Fruit fly (Drosophila melanogaster) whole organism, embryonic: ENCODE measurements around the gene CG17754.

Experiments used
- CG13894 ChIP-seq: fragments of 200-800 bp; sonication (Bioruptor generic); optimal IDR thresholded peaks from 3 replicates; lab custom pipeline; 2018; ENCODE audit warnings: missing biosample characterization, mild to moderate bottlenecking, missing genetic modification characterization, moderate library complexity
- CG15696 ChIP-seq: fragments of 200-800 bp; sonication (Bioruptor generic); optimal IDR thresholded peaks from 2 replicates; lab custom pipeline; 2019; ENCODE audit warnings: missing biosample characterization, mild to moderate bottlenecking, missing genetic modification characterization, moderate library complexity
- CG2120 ChIP-seq: fragments of 200-800 bp; sonication (Bioruptor generic); optimal IDR thresholded peaks from 3 replicates; lab custom pipeline; 2016; ENCODE audit warnings: missing biosample characterization, missing genetic modification characterization
- CG2678 ChIP-seq: fragments of 200-800 bp; sonication (Bioruptor generic); optimal IDR thresholded peaks from 3 replicates; lab custom pipeline; 2019; ENCODE audit warnings: missing biosample characterization, mild to moderate bottlenecking, missing genetic modification characterization, moderate library complexity
- CG3281 ChIP-seq: fragments of 200-800 bp; sonication (Bioruptor generic); optimal IDR thresholded peaks from 3 replicates; lab custom pipeline; 2017; ENCODE audit warnings: missing biosample characterization, mild to moderate bottlenecking, missing genetic modification characterization
- CG42726 ChIP-seq: fragments of 200-800 bp; sonication (Bioruptor generic); IDR thresholded peaks from 2 replicates; pipeline ENCODE4 v1.3.6; 2022; ENCODE audit warnings: missing biosample characterization, missing genetic modification characterization; ENCODE audit not compliant: partially characterized antibody
- CG7357 ChIP-seq: fragments of 200-800 bp; sonication (Bioruptor generic); IDR thresholded peaks from 3 replicates; pipeline ENCODE4 v1.3.6; 2022; ENCODE audit warnings: missing biosample characterization, missing genetic modification characterization
- CG9215 ChIP-seq: fragments of 200-800 bp; sonication (Bioruptor generic); IDR thresholded peaks from 2 replicates; pipeline ENCODE4 v1.3.6; 2022; ENCODE audit warnings: missing biosample characterization, missing genetic modification characterization
- CG9817 ChIP-seq: fragments of 200-800 bp; sonication (Bioruptor generic); optimal IDR thresholded peaks from 2 replicates; lab custom pipeline; 2018; ENCODE audit warnings: missing biosample characterization, mild to moderate bottlenecking, missing genetic modification characterization, moderate library complexity
- CG9932 ChIP-seq: fragments of 200-800 bp; sonication (Bioruptor generic); IDR thresholded peaks from 2 replicates; pipeline ENCODE4 v1.3.6; 2022; ENCODE audit warnings: missing biosample characterization, missing genetic modification characterization
- CoRest ChIP-seq: fragments of 200-800 bp; sonication (Bioruptor generic); optimal IDR thresholded peaks from 3 replicates; lab custom pipeline; 2018; ENCODE audit warnings: missing biosample characterization, mild to moderate bottlenecking, missing genetic modification characterization, moderate library complexity
- D19A ChIP-seq: fragments of 200-800 bp; optimal IDR thresholded peaks from 3 replicates; lab custom pipeline; 2019; ENCODE audit warnings: missing biosample characterization, mild to moderate bottlenecking, missing genetic modification characterization, moderate library complexity
- D19B ChIP-seq: fragments of 200-800 bp; sonication (Bioruptor generic); optimal IDR thresholded peaks from 2 replicates; lab custom pipeline; 2017; ENCODE audit warnings: missing biosample characterization, mild to moderate bottlenecking, missing genetic modification characterization
- Dbx ChIP-seq: fragments of 200-800 bp; sonication (Bioruptor generic); IDR thresholded peaks from 3 replicates; pipeline ENCODE4 v1.3.6; 2022; ENCODE audit warnings: missing biosample characterization, missing genetic modification characterization
- Dip3 ChIP-seq: fragments of 200-800 bp; sonication (Bioruptor generic); optimal IDR thresholded peaks from 3 replicates; lab custom pipeline; 2016; ENCODE audit warnings: missing biosample characterization, missing genetic modification characterization
- Hand ChIP-seq: fragments of 200-800 bp; sonication (Bioruptor generic); optimal IDR thresholded peaks from 2 replicates; lab custom pipeline; 2017; ENCODE audit warnings: mild to moderate bottlenecking, missing biosample characterization, missing genetic modification reagents, missing genetic modification characterization
- Lim3 ChIP-seq: fragments of 200-800 bp; sonication (Bioruptor generic); IDR thresholded peaks from 2 replicates; pipeline ENCODE4 v1.3.6; 2022; ENCODE audit warnings: missing biosample characterization, missing genetic modification characterization
- Med ChIP-seq: fragments of 200-800 bp; sonication (Bioruptor generic); peaks from one replicate; lab custom pipeline; 2016; ENCODE audit warnings: missing biosample characterization, missing genetic modification characterization, mild to moderate bottlenecking, inconsistent platforms, moderate library complexity
- Meics ChIP-seq: fragments of 200-800 bp; sonication (Bioruptor generic); optimal IDR thresholded peaks from 2 replicates; lab custom pipeline; 2017; ENCODE audit warnings: missing biosample characterization, mild to moderate bottlenecking, missing genetic modification characterization
- Nf-YB ChIP-seq: fragments of 200-800 bp; sonication (Bioruptor generic); optimal IDR thresholded peaks from 3 replicates; lab custom pipeline; 2019; ENCODE audit warnings: missing biosample characterization, mild to moderate bottlenecking, missing genetic modification characterization, moderate library complexity
- Oli ChIP-seq: fragments of 200-800 bp; sonication (Bioruptor generic); optimal IDR thresholded peaks from 2 replicates; lab custom pipeline; 2018; ENCODE audit warnings: missing biosample characterization, mild to moderate bottlenecking, missing genetic modification characterization, moderate library complexity
- Opbp ChIP-seq: fragments of 200-800 bp; sonication (Bioruptor generic); IDR thresholded peaks from 3 replicates; pipeline ENCODE4 v1.3.6; 2022; ENCODE audit warnings: missing biosample characterization, missing genetic modification characterization; ENCODE audit not compliant: partially characterized antibody
- Pdp1 ChIP-seq, 2 experiments: fragments of 200-800 bp; sonication (Bioruptor generic); optimal IDR thresholded peaks; 3 replicates each; lab custom pipeline; 2016; ENCODE audit warnings: missing biosample characterization in 2 of 2, missing genetic modification characterization in 2 of 2, mild to moderate bottlenecking in 1 of 2, moderate library complexity in 1 of 2
- Rfx ChIP-seq: fragments of 200-800 bp; sonication (Bioruptor generic); IDR thresholded peaks from 2 replicates; pipeline ENCODE4 v1.3.6; 2022; ENCODE audit warnings: missing biosample characterization, missing genetic modification characterization
- Rx ChIP-seq: fragments of 200-800 bp; sonication (Bioruptor generic); IDR thresholded peaks from 2 replicates; pipeline ENCODE4 v1.3.6; 2022; ENCODE audit warnings: missing biosample characterization, missing genetic modification characterization
- Sox100B ChIP-seq: fragments of 200-800 bp; sonication (Bioruptor generic); optimal IDR thresholded peaks from 3 replicates; lab custom pipeline; 2018; ENCODE audit warnings: missing biosample characterization, mild to moderate bottlenecking, missing genetic modification characterization
- al ChIP-seq: fragments of 200-800 bp; sonication (Bioruptor generic); IDR thresholded peaks from 2 replicates; pipeline ENCODE4 v1.3.6; 2022; ENCODE audit warnings: missing biosample characterization, missing genetic modification characterization
- corto ChIP-seq: fragments of 200-800 bp; sonication (Bioruptor generic); optimal IDR thresholded peaks from 2 replicates; lab custom pipeline; 2016; ENCODE audit warnings: missing biosample characterization, mild to moderate bottlenecking, missing genetic modification characterization, moderate library complexity
- dmrt99B ChIP-seq: fragments of 200-800 bp; sonication (Bioruptor generic); optimal IDR thresholded peaks from 2 replicates; lab custom pipeline; 2018; ENCODE audit warnings: missing biosample characterization, mild to moderate bottlenecking, missing genetic modification characterization, moderate library complexity
- dpn ChIP-seq, 2 experiments: fragments of 200-800 bp; sonication (Bioruptor generic); optimal IDR thresholded peaks; 3 replicates each; lab custom pipeline; 2016; ENCODE audit warnings: missing biosample characterization in 2 of 2, missing genetic modification characterization in 2 of 2
- gem ChIP-seq: fragments of 200-800 bp; sonication (Bioruptor generic); optimal IDR thresholded peaks from 2 replicates; lab custom pipeline; 2019; ENCODE audit warnings: missing biosample characterization, mild to moderate bottlenecking, missing genetic modification characterization, moderate library complexity
- grau ChIP-seq: fragments of 200-800 bp; optimal IDR thresholded peaks from 3 replicates; lab custom pipeline; 2019; ENCODE audit warnings: missing biosample characterization, mild to moderate bottlenecking, missing genetic modification characterization, moderate library complexity
- lilli ChIP-seq: fragments of 200-800 bp; sonication (Bioruptor generic); optimal IDR thresholded peaks from 3 replicates; lab custom pipeline; 2016; ENCODE audit warnings: missing biosample characterization, missing genetic modification characterization
- mam ChIP-seq: fragments of 200-800 bp; sonication (Bioruptor generic); optimal IDR thresholded peaks from 3 replicates; lab custom pipeline; 2016; ENCODE audit warnings: missing biosample characterization, missing genetic modification characterization
- nau ChIP-seq: fragments of 200-800 bp; sonication (Bioruptor generic); optimal IDR thresholded peaks from 3 replicates; lab custom pipeline; 2017; ENCODE audit warnings: missing biosample characterization, mild to moderate bottlenecking, missing genetic modification characterization, missing genetic modification reagents
- row ChIP-seq: fragments of 200-800 bp; sonication (Bioruptor generic); IDR thresholded peaks from 3 replicates; pipeline ENCODE4 v1.3.6; 2022; ENCODE audit warnings: missing biosample characterization, missing genetic modification characterization
- run ChIP-seq: fragments of 200-800 bp; sonication (Bioruptor generic); optimal IDR thresholded peaks from 3 replicates; lab custom pipeline; 2018; ENCODE audit warnings: missing biosample characterization, mild to moderate bottlenecking, missing genetic modification characterization
- shn ChIP-seq: fragments of 200-800 bp; sonication (Bioruptor generic); optimal IDR thresholded peaks from 3 replicates; lab custom pipeline; 2016; ENCODE audit warnings: missing biosample characterization, missing genetic modification characterization
- sr ChIP-seq: fragments of 200-800 bp; sonication (Bioruptor generic); IDR thresholded peaks from 3 replicates; pipeline ENCODE4 v1.3.6; 2022; ENCODE audit warnings: missing biosample characterization, missing genetic modification characterization
- zfh2 ChIP-seq: fragments of 200-800 bp; sonication (Bioruptor generic); optimal IDR thresholded peaks from 2 replicates; lab custom pipeline; 2016; ENCODE audit warnings: missing biosample characterization, missing genetic modification characterization

CG17754 gene

dm6 chrX:9297661-9298433 lies 47.6 kb downstream of the CG17754 start (continued):
- TF ChIP-seq shn (GFP tag; lab: Kevin White, UChicago) (peak; percentile 0), zfh2 (GFP tag; lab: Kevin White, UChicago) (peak; percentile 24), corto (GFP tag; lab: Kevin White, UChicago) (no peak), Sox100B (GFP tag; lab: Kevin White, UChicago) (peak; percentile 2), CoRest (tag; lab: Kevin White, UChicago) (peak; percentile 20), CG3281 (peak; percentile 24), sr (GFP tag; lab: Robert Waterston, UW) (no peak), nau (GFP tag; lab: Kevin White, UChicago) (no peak), CG15696 (tag; lab: Kevin White, UChicago) (no peak), CG7357 (GFP tag; lab: Robert Waterston, UW) (no peak), CG2120 (GFP tag; lab: Kevin White, UChicago) (peak; percentile 59), lilli (GFP tag; lab: Kevin White, UChicago) (peak; percentile 25), Dip3 (GFP tag; lab: Kevin White, UChicago) (peak; percentile 4), Dbx (GFP tag; lab: Robert Waterston, UW) (0 out of 3 replicates have a peak, but pooled peaks have one; percentile 25), gem (tag; lab: Kevin White, UChicago) (peak; percentile 53), grau (peak; percentile 43), dmrt99B (tag; lab: Kevin White, UChicago) (peak; percentile 13), row (GFP tag; lab: Robert Waterston, UW) (peak; percentile 34; the same call in 1 of the 3 replicates), run (tag; lab: Kevin White, UChicago) (no peak), Oli (tag; lab: Kevin White, UChicago) (peak; percentile 6), D19A (peak; percentile 22), Lim3 (GFP tag; lab: Robert Waterston, UW) (no peak), Rfx (peak; percentile 45; the same call in 1 of the 2 replicates), CG2678 (peak; percentile 40), CG9215 (GFP tag; lab: Robert Waterston, UW) (peak; percentile 41; the same call in 1 of the 2 replicates), dpn (GFP tag; optimal IDR thresholded peaks at IDR 0.05; lab: Kevin White, UChicago) (peak in 1 of 2 experiments; percentile 17), Pdp1 (GFP tag; optimal IDR thresholded peaks at IDR 0.05; lab: Kevin White, UChicago) (peak in 1 of 2 experiments; percentile 20), Med (peak; percentile 78), CG9932 (GFP tag; lab: Robert Waterston, UW) (peak; percentile 58), Nf-YB (GFP tag; lab: Kevin White, UChicago) (no peak), CG9817 (peak; percentile 12), Rx (GFP tag; lab: Robert Waterston, UW) (no peak), Meics (GFP tag; lab: Kevin White, UChicago) (peak; percentile 32), Opbp (GFP tag; lab: Robert Waterston, UW) (no peak), al (GFP tag; lab: Robert Waterston, UW) (0 out of 2 replicates have a peak, but pooled peaks have one; percentile 18), Hand (GFP tag; lab: Kevin White, UChicago) (no peak), mam (GFP tag; lab: Kevin White, UChicago) (peak; percentile 22), D19B (GFP tag; lab: Kevin White, UChicago) (peak; percentile 53), CG42726 (GFP tag; lab: Robert Waterston, UW) (no peak), CG13894 (tag; lab: Kevin White, UChicago) (peak; percentile 89)
